Worm (Caenorhabditis elegans): ENCODE data around the gene T10C6.6.
A peak's percentile ranks its signal among the peaks of the same experiment; 100 is the strongest.

T10C6.6 gene

DNA sequence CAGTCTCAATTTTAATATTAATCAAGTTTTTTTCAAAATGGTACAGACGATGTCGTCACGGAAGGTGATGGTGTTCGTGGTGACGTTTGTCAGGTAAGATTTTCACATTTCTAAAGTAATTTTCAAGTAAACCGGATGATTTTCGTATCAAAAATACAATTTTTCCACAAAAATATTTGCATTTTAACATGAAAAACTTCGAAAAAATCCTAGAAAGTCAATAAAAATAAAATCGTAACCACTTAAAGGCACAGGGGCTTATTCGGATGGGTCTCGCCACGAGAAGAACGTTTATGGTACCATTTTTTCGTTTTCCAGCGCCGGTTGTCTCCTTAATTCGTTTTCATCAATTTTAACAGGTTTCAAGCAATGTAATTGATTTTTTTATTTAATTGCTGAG, at the start of gene T10C6.6:
Gene T10C6.6 (plus strand): TSS at position 27 of the 400 bp plus-strand sequence.
- TF ChIP-seq zag-1 (tag; optimal IDR thresholded peaks at IDR 0.05), result no peak

DNA sequence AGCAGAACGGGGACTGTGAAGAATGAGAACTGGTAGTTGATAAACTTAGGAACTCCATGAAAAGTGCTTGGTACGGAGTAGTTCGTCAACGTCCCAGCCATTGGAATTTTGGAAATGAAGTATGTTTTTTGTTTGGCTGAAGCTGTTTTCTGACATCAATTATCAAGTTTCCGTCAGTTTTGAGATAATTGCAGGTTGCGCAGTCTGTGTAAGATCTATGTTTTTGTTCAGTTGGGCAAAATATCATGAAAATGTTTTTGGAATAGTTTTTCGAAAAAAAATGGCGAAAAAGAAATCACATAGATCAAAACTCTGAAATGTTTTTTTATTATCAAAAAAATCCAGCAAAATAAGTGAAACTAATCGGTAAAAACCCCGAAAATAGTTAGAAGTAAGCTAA, 49.3 kb upstream of the T10C6.6 start, which contains the start of gene sru-22:
Gene sru-22 (minus strand): TSS at position 101 of the 400 bp plus-strand sequence.
- no peak for TF ChIP-seq ceh-82 (tag; optimal IDR thresholded peaks at IDR 0.05)
- TF ChIP-seq aly-2 (tag; optimal IDR thresholded peaks at IDR 0.05), result no peak
- TF ChIP-seq crh-2 (tag; optimal IDR thresholded peaks at IDR 0.05), result no peak
- no peak for TF ChIP-seq mbf-1 (tag; optimal IDR thresholded peaks at IDR 0.05)
- no peak for TF ChIP-seq elt-3 (tag; optimal IDR thresholded peaks at IDR 0.05)
- TF ChIP-seq unc-55 (GFP tag; optimal IDR thresholded peaks at IDR 0.05), result no peak
- no peak for TF ChIP-seq ama-1 (optimal IDR thresholded peaks at IDR 0.05)
- TF ChIP-seq skn-1 (tag; optimal IDR thresholded peaks at IDR 0.05), result no peak
- TF ChIP-seq blmp-1 (tag; optimal IDR thresholded peaks at IDR 0.05; ENCODE audit: insufficient read depth), result no peak
- TF ChIP-seq lin-11 (tag; optimal IDR thresholded peaks at IDR 0.05), result no peak
- no peak for TF ChIP-seq alr-1 (tag; optimal IDR thresholded peaks at IDR 0.05)
- TF ChIP-seq fos-1 (tag; optimal IDR thresholded peaks at IDR 0.05), result no peak
- TF ChIP-seq mab-5 (tag; optimal IDR thresholded peaks at IDR 0.05), result no peak
- TF ChIP-seq nhr-6 (tag; optimal IDR thresholded peaks at IDR 0.05), result no peak
- no peak for TF ChIP-seq ztf-4 (tag; optimal IDR thresholded peaks at IDR 0.05)
- no peak for TF ChIP-seq snpc-4 (tag; optimal IDR thresholded peaks at IDR 0.05)

DNA sequence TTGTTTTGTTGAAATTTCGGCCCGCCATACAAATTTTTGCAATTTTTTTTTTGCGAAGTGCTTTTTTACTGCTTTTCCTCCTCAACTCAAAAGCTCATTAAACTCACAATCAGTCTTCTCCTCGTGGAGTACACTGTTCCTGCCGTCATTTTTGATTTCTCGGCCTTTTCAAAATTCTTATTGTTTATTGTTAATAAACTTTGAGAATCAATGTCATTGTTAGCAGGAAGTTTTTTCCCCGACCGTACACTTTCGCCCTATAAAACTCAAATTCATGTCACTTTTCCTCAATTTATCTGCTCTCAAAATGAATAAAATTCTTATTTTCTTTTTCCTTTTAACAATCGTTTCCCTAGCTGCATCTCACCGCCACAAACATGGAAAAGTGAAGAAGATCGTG, 48.3 kb upstream of the T10C6.6 start, which contains the start of gene clec-232:
Gene clec-232 (plus strand): TSS at position 301 of the 400 bp plus-strand sequence.
- no peak for TF ChIP-seq R02D3.7 (tag; optimal IDR thresholded peaks at IDR 0.05)
- no peak for TF ChIP-seq unc-62 (GFP tag; optimal IDR thresholded peaks at IDR 0.05)
- TF ChIP-seq blmp-1 (tag; optimal IDR thresholded peaks at IDR 0.05; ENCODE audit: insufficient read depth), result no peak
- TF ChIP-seq gmeb-1 (tag; optimal IDR thresholded peaks at IDR 0.05), result no peak
- no peak for TF ChIP-seq ceh-16 (tag; optimal IDR thresholded peaks at IDR 0.05)
- TF ChIP-seq zag-1 (tag; optimal IDR thresholded peaks at IDR 0.05), result no peak
- TF ChIP-seq nhr-77 (tag; optimal IDR thresholded peaks at IDR 0.05), result no peak
- TF ChIP-seq unc-39 (tag; optimal IDR thresholded peaks at IDR 0.05), result no peak
- no peak for TF ChIP-seq mbf-1 (tag; optimal IDR thresholded peaks at IDR 0.05)
- no peak for TF ChIP-seq C34F6.9 (tag; optimal IDR thresholded peaks at IDR 0.05)
- no peak for TF ChIP-seq lin-11 (tag; optimal IDR thresholded peaks at IDR 0.05)
- no peak for TF ChIP-seq Y55F3AM.14 (GFP tag; optimal IDR thresholded peaks at IDR 0.05)
- no peak for TF ChIP-seq nhr-129 (tag; optimal IDR thresholded peaks at IDR 0.05)
- no peak for TF ChIP-seq ztf-1 (GFP tag; conservative IDR thresholded peaks at IDR 0.05)
- no peak for TF ChIP-seq peb-1 (tag; optimal IDR thresholded peaks at IDR 0.05)
- no peak for TF ChIP-seq nhr-21 (tag; optimal IDR thresholded peaks at IDR 0.05)
- no peak for TF ChIP-seq aly-2 (tag; optimal IDR thresholded peaks at IDR 0.05)
- no peak for TF ChIP-seq crh-2 (tag; optimal IDR thresholded peaks at IDR 0.05)
- TF ChIP-seq elt-1 (tag; optimal IDR thresholded peaks at IDR 0.05), result no peak
- TF ChIP-seq nhr-237 (tag; optimal IDR thresholded peaks at IDR 0.05), result no peak

DNA sequence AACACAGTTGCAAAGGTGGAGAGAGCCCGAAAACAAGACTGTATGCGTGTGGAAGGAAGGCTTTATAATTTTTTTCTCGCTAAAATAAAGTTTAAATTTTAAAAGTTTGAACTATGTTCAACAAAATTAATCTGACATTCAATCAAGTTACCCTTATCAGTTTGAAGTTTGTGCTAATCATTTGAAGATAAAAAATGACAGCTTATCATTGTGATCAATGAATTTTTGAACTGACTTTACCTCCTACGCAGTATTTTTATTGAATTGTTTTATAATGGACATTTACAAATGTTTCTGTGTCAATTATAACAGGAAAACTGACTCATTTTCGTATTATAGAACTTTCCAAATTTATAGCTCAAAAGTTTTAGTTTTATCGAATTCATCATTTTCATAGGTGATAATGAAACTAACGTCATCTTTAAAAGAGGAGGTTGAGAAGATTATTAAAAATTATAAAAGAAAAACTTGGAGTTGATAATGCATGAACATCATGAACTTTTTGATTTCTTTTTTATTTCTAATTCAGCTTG, 45.8 kb upstream of the T10C6.6 start, which contains the start of gene oac-20:
Gene oac-20 (plus strand): TSS at position 483 of the 533 bp plus-strand sequence.
- TF ChIP-seq fos-1 (tag; optimal IDR thresholded peaks at IDR 0.05), result peak; percentile 76
- TF ChIP-seq aly-2 (tag; optimal IDR thresholded peaks at IDR 0.05), result no peak
- TF ChIP-seq nhr-21 (tag; optimal IDR thresholded peaks at IDR 0.05), result no peak

DNA sequence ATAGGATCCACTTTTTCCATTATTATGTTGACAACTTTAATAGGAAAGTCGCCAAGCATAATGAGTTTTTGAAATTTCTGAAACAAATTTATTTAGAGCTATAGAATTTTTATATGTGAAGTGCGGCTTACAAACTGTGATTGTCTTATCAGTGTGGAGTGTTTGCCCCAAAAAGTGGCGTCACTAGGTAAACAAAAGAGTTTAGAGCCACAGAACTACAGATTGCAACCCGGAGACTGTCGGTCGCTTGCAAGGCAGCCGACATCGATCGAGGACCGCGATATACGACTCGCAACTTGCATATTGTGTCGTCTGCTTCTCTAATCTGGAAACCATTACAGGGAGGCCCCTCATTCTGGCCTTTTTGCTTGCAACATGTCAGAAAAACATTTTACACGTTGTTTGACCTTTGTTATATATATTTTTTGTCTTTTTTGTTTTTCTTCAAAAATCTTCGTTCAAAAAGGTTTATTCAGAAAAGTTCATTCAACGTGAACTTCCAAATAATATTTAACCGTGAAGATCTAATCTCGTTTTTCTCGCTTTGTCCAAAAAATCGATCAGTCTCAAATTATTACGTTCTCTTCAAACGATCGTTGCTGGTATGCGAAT, 41.3 kb upstream of the T10C6.6 start, which contains the start of the genes fbxa-99 and F36G9.13:
Gene fbxa-99 (minus strand): TSS at position 122 of the 612 bp plus-strand sequence.
Gene F36G9.13 (plus strand): TSS at position 562 of the 612 bp plus-strand sequence.
- TF ChIP-seq fos-1 (tag; optimal IDR thresholded peaks at IDR 0.05) (peak; percentile 36), snpc-4 (tag; optimal IDR thresholded peaks at IDR 0.05) (peak; percentile 56), gmeb-1 (tag; optimal IDR thresholded peaks at IDR 0.05) (no peak)

DNA sequence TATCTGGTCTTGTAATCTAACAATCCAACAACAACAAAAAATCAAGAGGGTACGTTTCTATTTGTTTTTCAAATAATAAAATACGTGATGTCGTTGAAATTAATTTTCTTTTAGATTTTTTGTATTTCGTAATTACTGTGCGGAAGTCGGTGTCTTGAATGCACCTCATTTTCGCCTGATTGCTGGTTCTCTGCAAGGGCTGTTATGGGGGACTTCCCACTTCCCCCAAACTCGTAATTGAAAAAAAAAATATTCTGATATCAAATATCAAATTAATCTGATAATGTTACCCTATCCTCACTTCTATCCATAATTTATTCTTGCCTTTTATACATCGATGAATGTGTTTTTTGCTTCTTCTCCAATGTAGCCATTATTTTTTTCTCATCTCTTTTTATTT, 36.1 kb upstream of the T10C6.6 start, which contains the start of gene F36G9.15:
Gene F36G9.15 (minus strand): TSS at position 101 of the 400 bp plus-strand sequence.
- no peak for TF ChIP-seq nhr-77 (tag; optimal IDR thresholded peaks at IDR 0.05)
- no peak for TF ChIP-seq sem-4 (tag; optimal IDR thresholded peaks at IDR 0.05)
- no peak for TF ChIP-seq peb-1 (tag; optimal IDR thresholded peaks at IDR 0.05)
- no peak for TF ChIP-seq crh-2 (tag; optimal IDR thresholded peaks at IDR 0.05)
- no peak for TF ChIP-seq gmeb-1 (tag; optimal IDR thresholded peaks at IDR 0.05)
- TF ChIP-seq zag-1 (tag; optimal IDR thresholded peaks at IDR 0.05), result no peak
- no peak for TF ChIP-seq sma-9 (GFP tag; optimal IDR thresholded peaks at IDR 0.05)
- no peak for TF ChIP-seq sma-9 (tag; optimal IDR thresholded peaks at IDR 0.05)
- TF ChIP-seq ceh-16 (tag; optimal IDR thresholded peaks at IDR 0.05), result no peak
- no peak for TF ChIP-seq ZK546.5 (tag; optimal IDR thresholded peaks at IDR 0.05)
- no peak for TF ChIP-seq lsy-2 (tag; optimal IDR thresholded peaks at IDR 0.05)
- TF ChIP-seq nhr-6 (tag; optimal IDR thresholded peaks at IDR 0.05), result no peak
- no peak for TF ChIP-seq mbf-1 (tag; optimal IDR thresholded peaks at IDR 0.05)
- no peak for TF ChIP-seq sma-3 (GFP tag; optimal IDR thresholded peaks at IDR 0.05)
- TF ChIP-seq nhr-21 (tag; optimal IDR thresholded peaks at IDR 0.05), result no peak
- no peak for TF ChIP-seq mdl-1 (tag; optimal IDR thresholded peaks at IDR 0.05)
- TF ChIP-seq nhr-10 (tag; optimal IDR thresholded peaks at IDR 0.05), result no peak
- TF ChIP-seq unc-62 (GFP tag; optimal IDR thresholded peaks at IDR 0.05), result no peak
- no peak for TF ChIP-seq elt-3 (tag; optimal IDR thresholded peaks at IDR 0.05)
- no peak for TF ChIP-seq unc-39 (tag; optimal IDR thresholded peaks at IDR 0.05)
- no peak for TF ChIP-seq elt-1 (tag; optimal IDR thresholded peaks at IDR 0.05)
